Fruit fly (Drosophila melanogaster): Measurements from ENCODE around the gene Dph4.

Gene Dph4

dm6 chr3R:5649903-5650302 lies 26.0 kb upstream of the Dph4 start (continued):
- TF ChIP-seq ttk (GFP tag; IDR thresholded peaks at IDR 0.05) (0 out of 2 replicates have a peak, but pooled peaks have one; percentile 17), shn (GFP tag; optimal IDR thresholded peaks at IDR 0.05) (no peak), abd-A (tag; optimal IDR thresholded peaks at IDR 0.05) (no peak)

dm6 chr3R:5648569-5649476 lies 24.9 kb upstream of the Dph4 start, which contains the start of the genes MTA1-like and Sec23:
Gene MTA1-like, minus strand, starts transcription at chr3R:5648738.
Gene Sec23, plus strand, starts transcription at chr3R:5649065.
- TF ChIP-seq Lhr (GFP tag; optimal IDR thresholded peaks at IDR 0.05) (peak; percentile 4), CG17186 (GFP tag; optimal IDR thresholded peaks at IDR 0.05) (peak; percentile 59), Neu2 (GFP tag; optimal IDR thresholded peaks at IDR 0.05; ENCODE audit: borderline replicate concordance) (no peak), slbo (GFP tag; IDR thresholded peaks at IDR 0.05) (peak; percentile 72), Six4 (GFP tag; optimal IDR thresholded peaks at IDR 0.05) (no peak), p53 (GFP tag; optimal IDR thresholded peaks at IDR 0.05) (no peak), gro (GFP tag; optimal IDR thresholded peaks at IDR 0.05) (no peak), CG17361 (GFP tag; IDR thresholded peaks at IDR 0.05) (peak; percentile 86), vfl (GFP tag; optimal IDR thresholded peaks at IDR 0.05) (no peak), CG11085 (GFP tag; IDR thresholded peaks at IDR 0.05) (no peak), CG31441 (GFP tag; IDR thresholded peaks at IDR 0.05) (peak; percentile 74), kni (GFP tag; optimal IDR thresholded peaks at IDR 0.05) (peak; percentile 14), zen2 (GFP tag; IDR thresholded peaks at IDR 0.05; ENCODE audit: partially characterized antibody) (peak; percentile 85; the same call in 2 of the 3 replicates), tio (GFP tag; optimal IDR thresholded peaks at IDR 0.05) (no peak), pros (GFP tag; optimal IDR thresholded peaks at IDR 0.05) (peak; percentile 97), lilli (GFP tag; optimal IDR thresholded peaks at IDR 0.05) (peak; percentile 65), slp2 (GFP tag; optimal IDR thresholded peaks at IDR 0.05) (no peak), CG4282 (GFP tag; optimal IDR thresholded peaks at IDR 0.05) (no peak), CG30403 (GFP tag; optimal IDR thresholded peaks at IDR 0.05) (peak; percentile 65), Abd-B (GFP tag; optimal IDR thresholded peaks at IDR 0.05) (peak; percentile 71), CG2120 (GFP tag; optimal IDR thresholded peaks at IDR 0.05) (peak; percentile 51), abd-A (tag; optimal IDR thresholded peaks at IDR 0.05) (no peak), otp (GFP tag; IDR thresholded peaks at IDR 0.05) (no peak), YL-1 (GFP tag; optimal IDR thresholded peaks at IDR 0.05) (peak; percentile 80), Trl (optimal IDR thresholded peaks at IDR 0.05) (no peak), Trl (GFP tag; optimal IDR thresholded peaks at IDR 0.05) (peak; percentile 14), her (GFP tag; optimal IDR thresholded peaks at IDR 0.05) (no peak), sob (GFP tag; IDR thresholded peaks at IDR 0.05) (0 out of 2 replicates have a peak, but pooled peaks have one; percentile 33), E2f2 (GFP tag; IDR thresholded peaks at IDR 0.05) (no peak), CG11456 (GFP tag; IDR thresholded peaks at IDR 0.05) (peak; percentile 45; the same call in 1 of the 3 replicates), CG9817 (tag; optimal IDR thresholded peaks at IDR 0.05) (peak; percentile 47), Gug (GFP tag; IDR thresholded peaks at IDR 0.05) (peak; percentile 73; the same call in 2 of the 4 replicates), scrt (GFP tag; optimal IDR thresholded peaks at IDR 0.05) (peak; percentile 31), cad (GFP tag; optimal IDR thresholded peaks at IDR 0.05) (no peak), h (optimal IDR thresholded peaks at IDR 0.05) (no peak), CG14667 (GFP tag; IDR thresholded peaks at IDR 0.05) (no peak), CG6854 (GFP tag; optimal IDR thresholded peaks at IDR 0.05) (no peak), D19A (tag; optimal IDR thresholded peaks at IDR 0.05) (peak; percentile 36), Ada2b (GFP tag; IDR thresholded peaks at IDR 0.05) (no peak), Hmr (GFP tag; optimal IDR thresholded peaks at IDR 0.05) (peak; percentile 61), zfh2 (GFP tag; optimal IDR thresholded peaks at IDR 0.05) (peak; percentile 54), D19B (GFP tag; optimal IDR thresholded peaks at IDR 0.05) (peak; percentile 18), CG10366 (GFP tag; IDR thresholded peaks at IDR 0.05) (no peak; the same call in 1 of the 2 replicates), CG31365 (tag; optimal IDR thresholded peaks at IDR 0.05) (no peak), CG4617 (GFP tag; optimal IDR thresholded peaks at IDR 0.05; ENCODE audit: borderline replicate concordance) (no peak), CG16779 (GFP tag; IDR thresholded peaks at IDR 0.05) (no peak)
